Fruit fly (Drosophila melanogaster): ENCODE data around the gene Nfs1.

Nfs1 gene

dm6 chr2L:11968581-11969272 lies 30.7 kb upstream of the Nfs1 start (continued):
- TF ChIP-seq Camta (GFP tag; optimal IDR thresholded peaks at IDR 0.05) (no peak), pros (GFP tag; optimal IDR thresholded peaks at IDR 0.05) (peak; percentile 10), CG16779 (GFP tag; IDR thresholded peaks at IDR 0.05) (no peak), tup (GFP tag; optimal IDR thresholded peaks at IDR 0.05) (no peak), da (GFP tag; optimal IDR thresholded peaks at IDR 0.05) (no peak), CG13624 (GFP tag; optimal IDR thresholded peaks at IDR 0.05) (no peak), dimm (GFP tag; IDR thresholded peaks at IDR 0.05) (no peak), CG10274 (GFP tag; optimal IDR thresholded peaks at IDR 0.05) (no peak), Ets65A (GFP tag) (no peak), sens (GFP tag) (peak; percentile 45), slbo (GFP tag; IDR thresholded peaks at IDR 0.05) (no peak), cg (GFP tag; optimal IDR thresholded peaks at IDR 0.05) (peak; percentile 47), pan (optimal IDR thresholded peaks at IDR 0.05) (no peak), pan (GFP tag; optimal IDR thresholded peaks at IDR 0.05 in 1 of 2, IDR thresholded peaks at IDR 0.05 in 1 of 2) (no peak), Fer1 (GFP tag; optimal IDR thresholded peaks at IDR 0.05) (no peak), D19A (tag; optimal IDR thresholded peaks at IDR 0.05) (peak; percentile 80), aop (GFP tag; IDR thresholded peaks at IDR 0.05) (no peak)

DNA sequence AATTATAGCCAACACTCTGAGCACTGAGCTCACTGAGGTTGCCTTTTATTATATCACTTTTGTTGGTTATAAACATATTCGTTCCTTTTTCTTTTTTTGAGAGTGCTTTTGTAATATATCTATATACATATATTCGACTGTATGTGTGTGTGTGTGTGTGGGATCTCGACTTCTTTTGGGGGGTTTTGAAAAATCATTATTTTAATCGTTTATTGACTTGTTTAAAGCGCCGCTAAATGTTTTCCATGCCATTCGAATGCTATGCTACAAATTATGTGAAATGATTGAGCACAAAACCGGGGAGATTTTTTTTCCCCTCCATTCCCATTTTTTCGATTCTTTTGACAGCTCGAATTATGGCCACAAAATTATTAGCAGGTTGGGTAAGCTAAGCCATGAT lies 30.0 kb upstream of the Nfs1 start:
- TF ChIP-seq CG13894 (tag; optimal IDR thresholded peaks at IDR 0.05) = peak; percentile 53
- no peak for TF ChIP-seq CG18262 (tag; optimal IDR thresholded peaks at IDR 0.05)

- TF ChIP-seq z (GFP tag; IDR thresholded peaks at IDR 0.05) (peak; percentile 69; the same call in 2 of the 3 replicates), CG4820 (GFP tag; optimal IDR thresholded peaks at IDR 0.05) (peak; percentile 9), eve (GFP tag; optimal IDR thresholded peaks at IDR 0.05) (peak in 1 of 2 experiments; percentile 76), Ptx1 (GFP tag; IDR thresholded peaks at IDR 0.05) (no peak), sens (GFP tag) (peak; percentile 75)
Observed at dm6 chr2L:11970343-11970742, 29.1 kb upstream of the Nfs1 start.

- no peak for TF ChIP-seq CG2129 (GFP tag; IDR thresholded peaks at IDR 0.05; ENCODE audit: partially characterized antibody)
- TF ChIP-seq ftz-f1 (GFP tag; optimal IDR thresholded peaks at IDR 0.05) = peak; percentile 58
- peak; percentile 31 for TF ChIP-seq pfk (GFP tag; optimal IDR thresholded peaks at IDR 0.05)
- TF ChIP-seq CG1603 (tag; optimal IDR thresholded peaks at IDR 0.05) = peak; percentile 9
- peak; percentile 14 for TF ChIP-seq Fer1 (GFP tag; optimal IDR thresholded peaks at IDR 0.05)
- TF ChIP-seq h (optimal IDR thresholded peaks at IDR 0.05) = no peak
- no peak for TF ChIP-seq Taf1 (GFP tag; IDR thresholded peaks at IDR 0.05)
- no peak for TF ChIP-seq CG9876 (GFP tag; optimal IDR thresholded peaks at IDR 0.05)
- 0 out of 2 replicates have a peak, but pooled peaks have one; percentile 39 for TF ChIP-seq CG14441 (GFP tag; IDR thresholded peaks at IDR 0.05)
- peak; percentile 40 for TF ChIP-seq CG18599 (GFP tag; optimal IDR thresholded peaks at IDR 0.05)
- no peak for TF ChIP-seq Dll (GFP tag; IDR thresholded peaks at IDR 0.05; ENCODE audit: partially characterized antibody)
- peak; percentile 88 to 94 for TF ChIP-seq Trl (optimal IDR thresholded peaks at IDR 0.05)
- TF ChIP-seq Trl (GFP tag; optimal IDR thresholded peaks at IDR 0.05) = peak; percentile 55
- no peak for TF ChIP-seq Mes4 (GFP tag; optimal IDR thresholded peaks at IDR 0.05)
- TF ChIP-seq CG34224 (GFP tag; IDR thresholded peaks at IDR 0.05; ENCODE audit: partially characterized antibody) = no peak
- no peak for TF ChIP-seq repo (GFP tag; optimal IDR thresholded peaks at IDR 0.05)
- 0 out of 2 replicates have a peak, but pooled peaks have one; percentile 21 for TF ChIP-seq NFAT (GFP tag; IDR thresholded peaks at IDR 0.05)
- no peak for TF ChIP-seq NC2α (GFP tag; optimal IDR thresholded peaks at IDR 0.05)
- TF ChIP-seq peb (GFP tag; IDR thresholded peaks at IDR 0.05) = no peak
- no peak for TF ChIP-seq cato (GFP tag; optimal IDR thresholded peaks at IDR 0.05; ENCODE audit: borderline replicate concordance)
- TF ChIP-seq ash1 (GFP tag; optimal IDR thresholded peaks at IDR 0.05) = no peak
- no peak for TF ChIP-seq luna (GFP tag; optimal IDR thresholded peaks at IDR 0.05)
- TF ChIP-seq emc (GFP tag; optimal IDR thresholded peaks at IDR 0.05) = no peak
- TF ChIP-seq dm (GFP tag; optimal IDR thresholded peaks at IDR 0.05) = peak; percentile 28
- no peak for TF ChIP-seq CG16863 (GFP tag; optimal IDR thresholded peaks at IDR 0.05)
- peak; percentile 5 for TF ChIP-seq CG11398 (GFP tag; optimal IDR thresholded peaks at IDR 0.05)
Observed at dm6 chr2L:11970853-11971397, 28.5 kb upstream of the Nfs1 start.

Measured in whole organism, embryonic.